Worm (Caenorhabditis elegans) whole organism, midembryonic: ENCODE data around the gene col-77.

Experiments used
- T22C8.4 ChIP-seq: fragments of 200-800 bp; sonication (Bioruptor generic); IDR thresholded peaks from 2 replicates; pipeline ENCODE4 v1.3.6; 2022; ENCODE audit warnings: missing genetic modification characterization, missing compliant biosample characterization
- cog-1 ChIP-seq: sonication (generic microtip); optimal IDR thresholded peaks from 2 replicates; lab custom pipeline; 2016; ENCODE audit warnings: missing genetic modification characterization, missing compliant biosample characterization
- flt-1 ChIP-seq: fragments of 200-800 bp; sonication (Bioruptor generic); IDR thresholded peaks from 2 replicates; pipeline ENCODE4 v1.3.6; 2022; ENCODE audit warnings: missing genetic modification characterization, missing compliant biosample characterization
- klf-2 ChIP-seq: fragments of 200-800 bp; sonication (Bioruptor generic); conservative IDR thresholded peaks from 2 replicates; pipeline ENCODE4 v1.3.6; 2022; ENCODE audit warnings: missing genetic modification reagents, missing genetic modification characterization, missing compliant biosample characterization
- med-1 ChIP-seq: sonication (generic microtip); optimal IDR thresholded peaks from 2 replicates; lab custom pipeline; 2017; ENCODE audit warnings: missing genetic modification characterization, mild to moderate bottlenecking, missing compliant biosample characterization, antibody characterized with exemption, missing genetic modification reagents; ENCODE audit not compliant: insufficient read depth
- ref-1 ChIP-seq: fragments of 200-800 bp; sonication (Bioruptor generic); conservative IDR thresholded peaks from 2 replicates; pipeline ENCODE4 v1.3.6; 2022; ENCODE audit warnings: missing genetic modification reagents, missing genetic modification characterization, missing compliant biosample characterization
- tab-1 ChIP-seq: fragments of 200-800 bp; sonication (Bioruptor generic); IDR thresholded peaks from 2 replicates; pipeline ENCODE4 v1.3.6; 2022; ENCODE audit warnings: missing genetic modification characterization, missing compliant biosample characterization
- ztf-23 ChIP-seq: fragments of 200-800 bp; sonication (Bioruptor generic); IDR thresholded peaks from 2 replicates; pipeline ENCODE4 v1.3.6; 2022; ENCODE audit warnings: missing genetic modification reagents, missing genetic modification characterization, missing compliant biosample characterization
- ztf-29 ChIP-seq: fragments of 200-800 bp; sonication (Bioruptor generic); IDR thresholded peaks from 2 replicates; pipeline ENCODE4 v1.3.6; 2022; ENCODE audit warnings: missing genetic modification reagents, missing genetic modification characterization, missing compliant biosample characterization

The col-77 gene

DNA sequence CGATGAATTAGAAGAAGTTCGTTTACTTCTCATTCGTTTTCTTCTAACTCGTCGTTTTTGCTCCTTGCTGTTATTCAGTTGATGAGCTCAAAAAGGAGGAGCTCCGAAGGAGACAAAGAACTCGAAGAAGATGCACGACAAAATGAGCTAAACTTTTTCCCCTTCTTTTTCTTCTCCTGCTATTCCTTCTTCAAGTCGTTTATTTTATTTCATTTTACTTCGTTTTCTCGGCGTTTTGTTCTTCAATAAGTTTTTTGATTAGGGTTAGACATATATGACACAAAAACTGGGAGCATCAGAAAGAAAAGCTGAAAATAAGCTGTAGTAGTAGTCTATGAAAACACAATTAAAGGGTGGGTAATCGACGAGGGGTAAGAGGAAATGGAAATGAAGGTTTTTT is 47.2 kb downstream of the col-77 start:
- TF ChIP-seq klf-2 (GFP tag; lab: Robert Waterston, UW): no peak
- TF ChIP-seq cog-1 (tag; lab: Kevin White, UChicago): no peak
- no peak for TF ChIP-seq med-1 (GFP tag; lab: Kevin White, UChicago)
- no peak for TF ChIP-seq flt-1 (GFP tag; lab: Robert Waterston, UW)
- no peak for TF ChIP-seq ztf-29 (GFP tag; lab: Robert Waterston, UW)
- no peak for TF ChIP-seq T22C8.4
- TF ChIP-seq ztf-23 (GFP tag; lab: Robert Waterston, UW): no peak

DNA sequence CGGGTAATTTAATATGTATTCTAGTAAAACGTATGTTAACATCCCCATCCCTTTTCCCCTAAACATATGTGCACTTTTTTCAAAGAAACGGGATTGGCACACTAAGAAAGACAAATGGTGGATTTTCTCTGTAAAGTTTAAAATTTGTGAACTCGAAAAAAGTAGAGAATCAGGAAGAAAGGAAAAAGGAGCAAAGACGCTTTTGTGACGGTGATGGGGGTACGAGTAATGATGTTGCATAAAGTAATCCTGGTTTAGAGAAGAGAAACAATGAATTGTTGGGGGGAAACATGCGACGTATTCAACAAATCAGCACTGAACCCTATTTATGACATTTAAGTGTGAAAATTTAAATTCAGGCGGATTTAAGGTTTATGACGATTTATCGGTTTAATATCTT is 47.7 kb downstream of the col-77 start:
- TF ChIP-seq ztf-23 (GFP tag; lab: Robert Waterston, UW) (no peak), flt-1 (GFP tag; lab: Robert Waterston, UW) (no peak), tab-1 (no peak), med-1 (GFP tag; lab: Kevin White, UChicago) (no peak), cog-1 (tag; lab: Kevin White, UChicago) (no peak)

DNA sequence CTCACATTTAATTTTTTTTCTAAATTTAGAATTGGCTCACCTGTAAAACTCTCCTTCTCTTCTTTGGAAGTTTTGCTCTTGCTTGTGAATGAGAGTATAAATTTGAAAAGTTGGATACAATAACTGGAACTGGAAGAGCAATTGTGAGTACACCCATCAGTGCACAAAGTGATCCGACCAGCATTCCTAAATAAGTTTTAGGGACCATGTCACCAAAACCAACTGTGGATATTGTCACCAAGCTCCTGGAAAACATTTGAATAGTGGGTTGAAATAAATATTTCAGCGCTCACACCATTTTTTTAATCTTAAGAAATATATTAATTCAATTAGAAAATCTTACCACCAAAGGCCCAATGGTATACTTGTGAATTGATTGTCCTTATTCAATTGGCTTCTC is 50.9 kb downstream of the col-77 start:
- no peak for TF ChIP-seq flt-1 (GFP tag; lab: Robert Waterston, UW)
- no peak for TF ChIP-seq T22C8.4
- TF ChIP-seq cog-1 (tag; lab: Kevin White, UChicago): no peak
- no peak for TF ChIP-seq ref-1
- no peak for TF ChIP-seq klf-2 (GFP tag; lab: Robert Waterston, UW)
- TF ChIP-seq med-1 (GFP tag; lab: Kevin White, UChicago): no peak
- TF ChIP-seq ztf-23 (GFP tag; lab: Robert Waterston, UW): no peak
- TF ChIP-seq tab-1: no peak
- TF ChIP-seq ztf-29 (GFP tag; lab: Robert Waterston, UW): no peak
